Worm (Caenorhabditis elegans): ENCODE results near the gene mtss-1.

DNA sequence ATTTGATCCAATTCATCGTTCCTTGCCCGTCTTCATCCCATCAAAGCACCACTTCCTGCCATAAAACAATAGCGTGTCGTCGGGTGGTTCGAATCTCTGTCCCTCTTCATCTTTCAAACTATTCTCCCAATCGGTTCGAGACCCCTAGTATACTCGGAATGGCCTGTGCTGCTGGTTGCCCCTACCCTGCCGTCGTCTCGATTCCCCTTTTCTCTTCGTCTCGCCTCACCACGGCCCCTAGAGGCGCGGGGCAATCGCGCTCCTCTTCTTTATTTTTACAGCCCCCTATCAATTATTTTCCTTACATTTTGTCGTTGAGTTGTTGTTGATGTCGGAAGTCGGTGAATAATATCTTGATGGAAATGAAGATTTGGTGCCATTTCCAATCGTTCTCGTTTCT lies 20.6 kb downstream of the mtss-1 start:
- TF ChIP-seq snpc-1.3 (tag; optimal IDR thresholded peaks at IDR 0.05; ENCODE audit: insufficient read depth) (no peak), unc-62 (GFP tag; optimal IDR thresholded peaks at IDR 0.05) (no peak), mcd-1 (GFP tag; IDR thresholded peaks at IDR 0.05) (no peak), fkh-3 (tag; optimal IDR thresholded peaks at IDR 0.05) (no peak), F49E8.2 (tag; optimal IDR thresholded peaks at IDR 0.05; ENCODE audit: insufficient read depth) (no peak), sptf-2 (GFP tag; optimal IDR thresholded peaks at IDR 0.05) (no peak), snpc-4 (GFP tag; optimal IDR thresholded peaks at IDR 0.05) (no peak), snpc-4 (tag; optimal IDR thresholded peaks at IDR 0.05) (no peak), attf-6 (GFP tag; IDR thresholded peaks at IDR 0.05) (no peak), ceh-100 (GFP tag; IDR thresholded peaks at IDR 0.05) (no peak), ztf-22 (GFP tag; optimal IDR thresholded peaks at IDR 0.05) (no peak)
